Worm (Caenorhabditis elegans) whole organism, mixed stage, embryonic: ENCODE data around the gene rpc-2.

Source experiments
- M03D4.4 ChIP-seq: sonication (generic microtip); optimal IDR thresholded peaks from 2 replicates; lab custom pipeline; 2017; ENCODE audit warnings: mild to moderate bottlenecking, missing genetic modification characterization, missing compliant biosample characterization
- bed-3 ChIP-seq: fragments of 200-800 bp; sonication (Bioruptor generic); optimal IDR thresholded peaks from 3 replicates; lab custom pipeline; 2018; ENCODE audit warnings: mild to moderate bottlenecking, missing genetic modification characterization, moderate library complexity, missing compliant biosample characterization
- blmp-1 ChIP-seq: fragments of 150-350 bp; optimal IDR thresholded peaks from 2 replicates; lab custom pipeline; 2014; ENCODE audit warnings: missing biosample characterization, missing genetic modification characterization
- ceh-39 ChIP-seq: fragments of 150-350 bp; optimal IDR thresholded peaks from 2 replicates; lab custom pipeline; 2014; ENCODE audit warnings: missing biosample characterization, missing genetic modification characterization
- ceh-43 ChIP-seq: fragments of 200-800 bp; sonication (Bioruptor generic); optimal IDR thresholded peaks from 2 replicates; lab custom pipeline; 2018; ENCODE audit warnings: mild to moderate bottlenecking, missing genetic modification characterization, moderate library complexity, missing compliant biosample characterization
- ceh-83 ChIP-seq: fragments of 200-800 bp; sonication (Bioruptor generic); optimal IDR thresholded peaks from 2 replicates; lab custom pipeline; 2018; ENCODE audit warnings: mild to moderate bottlenecking, missing genetic modification characterization, missing compliant biosample characterization
- ces-1 ChIP-seq: fragments of 150-350 bp; optimal IDR thresholded peaks from 2 replicates; lab custom pipeline; 2014; ENCODE audit warnings: missing biosample characterization, missing genetic modification reagents, missing genetic modification characterization
- cnd-1 ChIP-seq: fragments of 200-800 bp; sonication (Bioruptor generic); optimal IDR thresholded peaks from 2 replicates; lab custom pipeline; 2018; ENCODE audit warnings: mild to moderate bottlenecking, missing genetic modification characterization, missing compliant biosample characterization
- drap-1 ChIP-seq: fragments of 200-800 bp; sonication (Bioruptor generic); optimal IDR thresholded peaks from 3 replicates; lab custom pipeline; 2018; ENCODE audit warnings: mild to moderate bottlenecking, missing genetic modification characterization, missing compliant biosample characterization
- elt-1 ChIP-seq: sonication (generic microtip); optimal IDR thresholded peaks from 2 replicates; lab custom pipeline; 2017; ENCODE audit warnings: missing genetic modification characterization, mild to moderate bottlenecking, missing compliant biosample characterization, antibody characterized with exemption, moderate library complexity, borderline replicate concordance; ENCODE audit not compliant: insufficient read depth
- elt-3 ChIP-seq: fragments of 150-350 bp; optimal IDR thresholded peaks from 2 replicates; lab custom pipeline; 2014; ENCODE audit warnings: missing biosample characterization, missing genetic modification characterization
- flh-1 ChIP-seq: fragments of 200-800 bp; sonication (Bioruptor generic); optimal IDR thresholded peaks from 2 replicates; lab custom pipeline; 2018; ENCODE audit warnings: mild to moderate bottlenecking, missing genetic modification characterization, moderate library complexity, missing compliant biosample characterization
- ham-2 ChIP-seq: fragments of 200-800 bp; sonication (Bioruptor generic); optimal IDR thresholded peaks from 2 replicates; lab custom pipeline; 2018; ENCODE audit warnings: mild to moderate bottlenecking, missing genetic modification characterization, missing compliant biosample characterization
- hlh-1 ChIP-seq: fragments of 150-350 bp; optimal IDR thresholded peaks from 2 replicates; lab custom pipeline; 2014; ENCODE audit warnings: missing biosample characterization, missing genetic modification reagents, missing genetic modification characterization
- lin-13 ChIP-seq: fragments of 150-350 bp; optimal IDR thresholded peaks from 2 replicates; lab custom pipeline; 2014; ENCODE audit warnings: missing biosample characterization, missing genetic modification characterization
- lin-32 ChIP-seq: fragments of 200-800 bp; sonication (Bioruptor generic); optimal IDR thresholded peaks from 2 replicates; lab custom pipeline; 2018; ENCODE audit warnings: mild to moderate bottlenecking, missing genetic modification characterization, missing compliant biosample characterization
- lsy-2 ChIP-seq: fragments of 150-350 bp; optimal IDR thresholded peaks from 2 replicates; lab custom pipeline; 2014; ENCODE audit warnings: missing biosample characterization, missing genetic modification characterization
- mab-5 ChIP-seq: fragments of 150-350 bp; optimal IDR thresholded peaks from 2 replicates; lab custom pipeline; 2014; ENCODE audit warnings: missing biosample characterization, missing genetic modification characterization
- mep-1 ChIP-seq: fragments of 150-350 bp; optimal IDR thresholded peaks from 2 replicates; lab custom pipeline; 2017; ENCODE audit warnings: missing biosample characterization, missing genetic modification reagents, missing genetic modification characterization, inconsistent platforms
- mls-2 ChIP-seq: sonication (generic microtip); optimal IDR thresholded peaks from 2 replicates; lab custom pipeline; 2016; ENCODE audit warnings: mild to moderate bottlenecking, missing genetic modification characterization, moderate library complexity, missing compliant biosample characterization
- nhr-12 ChIP-seq: fragments of 150-350 bp; optimal IDR thresholded peaks from 2 replicates; lab custom pipeline; 2014; ENCODE audit warnings: missing biosample characterization, missing genetic modification characterization
- nhr-2 ChIP-seq: fragments of 150-350 bp; optimal IDR thresholded peaks from 2 replicates; lab custom pipeline; 2014; ENCODE audit warnings: missing biosample characterization, missing genetic modification characterization
- nhr-237 ChIP-seq: fragments of 150-350 bp; optimal IDR thresholded peaks from 2 replicates; lab custom pipeline; 2014; ENCODE audit warnings: missing biosample characterization, missing genetic modification characterization
- nhr-28 ChIP-seq: fragments of 150-350 bp; optimal IDR thresholded peaks from 2 replicates; lab custom pipeline; 2014; ENCODE audit warnings: missing biosample characterization, missing genetic modification characterization
- nhr-76 ChIP-seq: sonication (generic microtip); optimal IDR thresholded peaks from 2 replicates; lab custom pipeline; 2017; ENCODE audit warnings: missing biosample characterization, missing genetic modification characterization
- pha-4 ChIP-seq: fragments of 150-350 bp; optimal IDR thresholded peaks from 2 replicates; lab custom pipeline; 2018; ENCODE audit warnings: missing biosample characterization, missing genetic modification reagents, missing genetic modification characterization
- sem-2 ChIP-seq: fragments of 200-800 bp; sonication (Bioruptor generic); optimal IDR thresholded peaks from 2 replicates; lab custom pipeline; 2018; ENCODE audit warnings: mild to moderate bottlenecking, missing genetic modification characterization, missing compliant biosample characterization
- snpc-4 ChIP-seq: fragments of 150-350 bp; optimal IDR thresholded peaks from 2 replicates; lab custom pipeline; 2014; ENCODE audit warnings: missing biosample characterization, missing genetic modification characterization
- sptf-1 ChIP-seq: sonication (generic microtip); optimal IDR thresholded peaks from 2 replicates; lab custom pipeline; 2017; ENCODE audit warnings: mild to moderate bottlenecking, missing genetic modification characterization, moderate library complexity, missing compliant biosample characterization
- tbx-8 ChIP-seq: fragments of 200-800 bp; sonication (Bioruptor generic); optimal IDR thresholded peaks from 2 replicates; lab custom pipeline; 2018; ENCODE audit warnings: mild to moderate bottlenecking, missing genetic modification characterization, moderate library complexity, missing compliant biosample characterization
- unc-120 ChIP-seq: sonication (generic microtip); optimal IDR thresholded peaks from 2 replicates; lab custom pipeline; 2017; ENCODE audit warnings: missing genetic modification characterization, missing compliant biosample characterization; ENCODE audit not compliant: poor library complexity, severe bottlenecking
- unc-39 ChIP-seq: fragments of 150-350 bp; optimal IDR thresholded peaks from 2 replicates; lab custom pipeline; 2014; ENCODE audit warnings: missing biosample characterization, missing genetic modification characterization
- unc-62 ChIP-seq: fragments of 150-350 bp; optimal IDR thresholded peaks from 2 replicates; lab custom pipeline; 2014; ENCODE audit warnings: missing biosample characterization, missing genetic modification reagents, missing genetic modification characterization
- zip-8 ChIP-seq: fragments of 150-350 bp; optimal IDR thresholded peaks from 2 replicates; lab custom pipeline; 2014; ENCODE audit warnings: missing biosample characterization, missing genetic modification characterization
- ztf-11 ChIP-seq: fragments of 150-350 bp; optimal IDR thresholded peaks from 2 replicates; lab custom pipeline; 2014; ENCODE audit warnings: missing biosample characterization, missing genetic modification characterization

Gene rpc-2

DNA sequence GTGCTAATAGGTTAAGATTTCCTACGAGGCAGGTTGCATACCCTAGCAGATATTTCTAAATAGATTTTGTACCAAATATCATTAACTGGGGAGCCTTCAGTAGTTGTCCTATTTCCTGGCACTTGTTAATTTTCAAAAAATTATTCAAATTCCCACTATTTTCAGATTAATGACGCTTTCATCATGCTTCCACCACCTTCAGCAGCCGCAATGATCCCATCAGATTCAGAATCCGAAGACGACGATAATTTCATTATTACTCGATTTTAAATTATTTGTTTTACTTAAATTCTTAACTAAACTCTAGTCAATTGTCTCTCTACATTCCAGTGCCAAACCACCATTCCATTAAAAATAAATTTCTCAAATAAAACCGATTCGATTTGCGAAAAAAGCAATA lies 6.3 kb upstream of the rpc-2 start:
- no peak for TF ChIP-seq ces-1
- TF ChIP-seq blmp-1, result no peak
- TF ChIP-seq pha-4 (tag; lab: Kevin White, UChicago), result no peak
- no peak for TF ChIP-seq unc-120 (tag; lab: Kevin White, UChicago)
- no peak for TF ChIP-seq mab-5 (tag; lab: Kevin White, UChicago)
- TF ChIP-seq lsy-2 (tag; lab: Kevin White, UChicago), result no peak
- no peak for TF ChIP-seq M03D4.4
- TF ChIP-seq ham-2 (GFP tag; lab: Kevin White, UChicago), result no peak
- TF ChIP-seq, all 35 proteins: peak for 0

DNA sequence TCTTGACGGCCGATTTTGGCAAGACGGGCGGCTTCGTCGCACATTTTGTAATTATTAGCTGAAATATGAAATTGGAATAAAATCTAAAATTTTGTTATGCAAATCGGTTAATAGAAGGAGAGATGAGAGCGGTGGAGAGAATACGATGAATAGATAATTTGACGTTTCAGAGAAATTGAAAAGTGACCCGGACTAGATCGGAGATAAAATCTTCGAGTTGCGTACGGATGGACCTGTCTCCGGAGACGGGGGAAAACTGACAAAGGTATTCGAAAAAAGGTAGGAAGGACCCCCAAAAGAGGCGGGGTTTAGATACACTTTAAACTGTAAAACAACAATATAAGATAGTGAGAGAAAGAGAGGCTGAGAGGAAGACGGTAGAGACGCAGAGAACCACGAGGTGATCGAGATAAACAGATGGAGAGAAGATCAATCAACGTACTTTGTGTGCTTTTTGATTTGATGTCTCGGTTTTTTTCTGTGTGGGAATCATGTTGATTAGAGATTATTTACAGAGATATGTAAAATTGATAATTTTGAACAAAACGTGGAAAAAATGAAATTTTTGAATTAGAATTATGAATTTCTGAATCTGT lies 5.0 kb upstream of the rpc-2 start, which contains the start of gene F09F7.6:
Gene F09F7.6, minus strand, starts transcription at position 64 of the 596 bp plus-strand sequence.
- peak; percentile 84 for TF ChIP-seq elt-1 (tag; lab: Kevin White, UChicago)
- peak; percentile 39 for TF ChIP-seq unc-120 (tag; lab: Kevin White, UChicago)
- TF ChIP-seq hlh-1 (tag; lab: Kevin White, UChicago), result no peak

DNA sequence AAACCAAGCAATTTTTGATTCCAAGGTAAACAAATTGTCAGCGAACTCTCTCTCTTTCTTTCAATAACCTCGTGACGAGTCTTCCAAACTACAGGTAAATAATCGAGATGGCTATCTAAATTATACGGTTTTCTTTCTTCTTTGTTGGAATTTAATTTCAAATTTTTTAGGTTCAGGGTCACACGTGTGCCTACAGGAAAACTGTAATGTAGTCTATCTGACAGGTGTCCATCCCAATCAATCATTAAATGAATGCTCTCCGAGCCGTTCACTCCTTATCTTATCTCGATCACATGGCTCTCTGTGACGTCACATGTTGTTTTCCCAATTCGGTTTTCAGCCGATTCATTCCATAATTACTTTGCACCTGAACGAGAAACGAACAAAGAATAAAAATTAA lies 4.1 kb upstream of the rpc-2 start:
- TF ChIP-seq elt-1 (tag; lab: Kevin White, UChicago) (peak; percentile 30), unc-62 (GFP tag; lab: Kevin White, UChicago) (peak; percentile 47), snpc-4 (tag; lab: Kevin White, UChicago) (no peak)

DNA sequence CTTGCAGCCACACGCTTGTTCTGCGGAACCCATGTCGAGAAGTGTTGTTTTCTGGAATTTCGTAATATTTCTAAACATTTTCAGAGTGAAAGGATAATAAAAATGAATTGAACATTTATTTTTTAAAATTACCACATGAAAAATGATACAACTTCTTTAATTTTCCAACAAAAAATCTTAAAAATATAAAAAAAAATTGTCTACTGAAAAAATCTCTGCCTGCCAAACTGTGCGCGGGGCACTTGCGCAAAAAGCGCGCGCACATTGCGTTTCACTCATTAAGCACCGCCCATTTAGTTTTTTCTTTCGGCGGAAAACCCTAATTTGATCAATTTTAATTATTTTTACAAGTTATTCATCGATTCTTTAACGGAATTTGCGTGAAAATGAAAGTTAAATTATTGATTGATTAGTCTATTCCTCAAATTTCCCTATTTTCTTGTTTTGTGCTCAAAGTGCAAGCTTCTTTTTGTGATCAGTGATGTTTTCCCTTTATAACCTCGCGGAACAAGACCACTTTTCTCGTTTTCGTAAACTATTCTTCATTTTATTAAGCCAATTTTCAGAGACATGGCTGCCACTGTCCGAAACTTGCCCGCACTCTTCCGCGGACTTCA lies 2.2 kb upstream of the rpc-2 start, which contains the start of the genes nmad-1 and hach-1:
Gene nmad-1, minus strand, starts transcription at position 51 of the 617 bp plus-strand sequence.
Gene hach-1, plus strand, starts transcription at position 567 of the 617 bp plus-strand sequence.
- TF ChIP-seq nhr-28 (tag; lab: Kevin White, UChicago) (no peak), zip-8 (tag; lab: Kevin White, UChicago) (no peak), unc-120 (tag; lab: Kevin White, UChicago) (peak; percentile 93), nhr-2 (tag; lab: Kevin White, UChicago) (no peak), snpc-4 (tag; lab: Kevin White, UChicago) (no peak), ham-2 (GFP tag; lab: Kevin White, UChicago) (peak; percentile 64), flh-1 (GFP tag; lab: Kevin White, UChicago) (peak; percentile 81), elt-1 (tag; lab: Kevin White, UChicago) (peak; percentile 35), ztf-11 (tag; lab: Kevin White, UChicago) (peak; percentile 67), lsy-2 (tag; lab: Kevin White, UChicago) (peak; percentile 64), ceh-83 (GFP tag; lab: Kevin White, UChicago) (peak; percentile 94), bed-3 (GFP tag; lab: Kevin White, UChicago) (peak; percentile 85), mep-1 (peak; percentile 90), elt-3 (no peak), nhr-237 (peak; percentile 24), ceh-43 (GFP tag; lab: Kevin White, UChicago) (peak; percentile 97), blmp-1 (peak; percentile 74), ceh-39 (tag; lab: Kevin White, UChicago) (peak; percentile 41), sem-2 (GFP tag; lab: Kevin White, UChicago) (peak; percentile 76), mab-5 (tag; lab: Kevin White, UChicago) (peak; percentile 56), cnd-1 (tag; lab: Kevin White, UChicago) (peak; percentile 91), M03D4.4 (peak; percentile 95), tbx-8 (GFP tag; lab: Kevin White, UChicago) (peak; percentile 87), nhr-12 (tag; lab: Kevin White, UChicago) (no peak), pha-4 (tag; lab: Kevin White, UChicago) (no peak), unc-62 (GFP tag; lab: Kevin White, UChicago) (no peak), nhr-76 (tag; lab: Kevin White, UChicago) (peak; percentile 33), hlh-1 (tag; lab: Kevin White, UChicago) (peak; percentile 71), drap-1 (GFP tag; lab: Kevin White, UChicago) (peak; percentile 87), sptf-1 (tag; lab: Kevin White, UChicago) (peak; percentile 98), mls-2 (tag; lab: Kevin White, UChicago) (peak; percentile 98), lin-32 (peak; percentile 36), ces-1 (peak; percentile 91), lin-13 (tag; lab: Kevin White, UChicago) (peak; percentile 69), unc-39 (tag; lab: Kevin White, UChicago) (no peak)
